Worm (Caenorhabditis elegans) whole organism, early embryonic: ENCODE data around the gene icap-1.

Experiments used
- B0310.2 ChIP-seq: sonication (generic microtip); optimal IDR thresholded peaks from 2 replicates; lab custom pipeline; 2016; ENCODE audit warnings: mild to moderate bottlenecking, missing genetic modification characterization, missing compliant biosample characterization
- F13C5.2 ChIP-seq: sonication (generic microtip); optimal IDR thresholded peaks from 2 replicates; lab custom pipeline; 2017; ENCODE audit warnings: mild to moderate bottlenecking, missing genetic modification characterization, inconsistent platforms, missing compliant biosample characterization
- aly-1 ChIP-seq: sonication (generic microtip); optimal IDR thresholded peaks from 2 replicates; lab custom pipeline; 2016; ENCODE audit warnings: missing genetic modification characterization, missing compliant biosample characterization
- ama-1 ChIP-seq: fragments of 150-350 bp; optimal IDR thresholded peaks from 2 replicates; lab custom pipeline; 2014
- ceh-13 ChIP-seq: fragments of 200-800 bp; sonication (Bioruptor generic); optimal IDR thresholded peaks from 2 replicates; lab custom pipeline; 2018; ENCODE audit warnings: mild to moderate bottlenecking, missing genetic modification characterization, missing compliant biosample characterization
- ceh-36 ChIP-seq: sonication (generic microtip); optimal IDR thresholded peaks from 2 replicates; lab custom pipeline; 2016; ENCODE audit warnings: missing genetic modification characterization, inconsistent platforms, missing compliant biosample characterization
- ets-7 ChIP-seq: sonication (generic microtip); optimal IDR thresholded peaks from 2 replicates; lab custom pipeline; 2016; ENCODE audit warnings: missing genotype, missing genetic modification characterization, missing compliant biosample characterization
- flt-1 ChIP-seq: fragments of 200-800 bp; sonication (Bioruptor generic); IDR thresholded peaks from 2 replicates; pipeline ENCODE4 v1.3.6; 2022; ENCODE audit warnings: missing genetic modification characterization, missing compliant biosample characterization
- hmbx-1 ChIP-seq: sonication (generic microtip); optimal IDR thresholded peaks from 2 replicates; lab custom pipeline; 2016; ENCODE audit warnings: mild to moderate bottlenecking, missing genetic modification characterization, missing compliant biosample characterization
- hmg-4 ChIP-seq: fragments of 200-800 bp; sonication (Bioruptor generic); optimal IDR thresholded peaks from 2 replicates; lab custom pipeline; 2018; ENCODE audit warnings: mild to moderate bottlenecking, missing genetic modification characterization, missing compliant biosample characterization
- hnd-1 ChIP-seq: sonication (generic microtip); optimal IDR thresholded peaks from 2 replicates; lab custom pipeline; 2016; ENCODE audit warnings: missing genetic modification characterization, missing compliant biosample characterization
- pes-1 ChIP-seq: fragments of 200-800 bp; sonication (Bioruptor generic); IDR thresholded peaks from 2 replicates; pipeline ENCODE4 v1.3.6; 2022; ENCODE audit warnings: missing genetic modification reagents, missing genetic modification characterization, missing compliant biosample characterization
- scrt-1 ChIP-seq: fragments of 200-800 bp; sonication (Bioruptor generic); IDR thresholded peaks from 2 replicates; pipeline ENCODE4 v1.3.6; 2022; ENCODE audit warnings: missing genetic modification characterization, missing compliant biosample characterization
- sea-1 ChIP-seq: fragments of 200-800 bp; sonication (Bioruptor generic); conservative IDR thresholded peaks from 2 replicates; pipeline ENCODE4 v1.3.6; 2022; ENCODE audit warnings: missing genetic modification characterization, missing compliant biosample characterization
- tbx-11 ChIP-seq: fragments of 200-800 bp; sonication (Bioruptor generic); IDR thresholded peaks from 2 replicates; pipeline ENCODE4 v1.3.6; 2022; ENCODE audit warnings: missing genetic modification characterization, missing compliant biosample characterization
- tbx-37 ChIP-seq: fragments of 200-800 bp; sonication (Bioruptor generic); conservative IDR thresholded peaks from 2 replicates; pipeline ENCODE4 v1.3.6; 2022; ENCODE audit warnings: missing genetic modification reagents, missing genetic modification characterization, missing compliant biosample characterization
- tra-4 ChIP-seq: sonication (generic microtip); optimal IDR thresholded peaks from 2 replicates; lab custom pipeline; 2017; ENCODE audit warnings: missing genetic modification characterization, missing compliant biosample characterization

The icap-1 gene

DNA sequence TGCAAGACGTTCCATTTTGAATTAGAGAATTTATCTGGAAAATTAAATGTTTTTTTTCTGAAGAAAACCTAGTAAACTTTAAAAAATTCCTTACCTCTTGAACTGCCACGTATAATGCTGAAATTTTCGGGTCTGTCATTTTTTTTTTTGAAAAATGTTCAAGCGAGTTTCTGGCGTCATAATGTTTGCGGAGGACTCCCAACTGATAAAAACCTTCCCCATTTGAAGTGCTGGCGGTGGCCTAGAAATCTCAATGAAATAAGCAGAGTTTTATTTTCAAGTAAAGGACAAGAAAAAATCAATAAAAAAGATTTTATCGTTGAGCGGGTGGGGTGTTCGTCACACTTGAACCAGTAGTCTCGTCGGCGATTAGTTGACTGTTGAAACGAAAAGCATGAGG lies at the start of gene icap-1:
Gene icap-1 (minus strand): TSS at position 272 of the 400 bp plus-strand sequence.
- no peak for TF ChIP-seq sea-1 (GFP tag; lab: Robert Waterston, UW)
- TF ChIP-seq ets-7 (tag; lab: Kevin White, UChicago), result no peak
- no peak for TF ChIP-seq F13C5.2 (tag; lab: Kevin White, UChicago)
- TF ChIP-seq aly-1 (tag; lab: Kevin White, UChicago), result no peak
- no peak for TF ChIP-seq ceh-36 (tag; lab: Kevin White, UChicago)
- no peak for TF ChIP-seq ceh-13 (GFP tag; lab: Kevin White, UChicago)
- no peak for TF ChIP-seq tra-4 (tag; lab: Kevin White, UChicago)
- TF ChIP-seq flt-1 (GFP tag; lab: Robert Waterston, UW), result no peak
- no peak for TF ChIP-seq hmbx-1 (tag; lab: Kevin White, UChicago)
- no peak for TF ChIP-seq scrt-1 (GFP tag; lab: Robert Waterston, UW)
- TF ChIP-seq ama-1 (lab: Kevin White, UChicago), result no peak
- TF ChIP-seq B0310.2 (tag; lab: Kevin White, UChicago), result no peak
- TF ChIP-seq hmg-4 (GFP tag; lab: Kevin White, UChicago), result no peak
- TF ChIP-seq pes-1 (GFP tag; lab: Robert Waterston, UW), result no peak
- no peak for TF ChIP-seq tbx-11 (GFP tag; lab: Robert Waterston, UW)
- TF ChIP-seq hnd-1 (tag; lab: Kevin White, UChicago), result no peak
- TF ChIP-seq tbx-37, result no peak

DNA sequence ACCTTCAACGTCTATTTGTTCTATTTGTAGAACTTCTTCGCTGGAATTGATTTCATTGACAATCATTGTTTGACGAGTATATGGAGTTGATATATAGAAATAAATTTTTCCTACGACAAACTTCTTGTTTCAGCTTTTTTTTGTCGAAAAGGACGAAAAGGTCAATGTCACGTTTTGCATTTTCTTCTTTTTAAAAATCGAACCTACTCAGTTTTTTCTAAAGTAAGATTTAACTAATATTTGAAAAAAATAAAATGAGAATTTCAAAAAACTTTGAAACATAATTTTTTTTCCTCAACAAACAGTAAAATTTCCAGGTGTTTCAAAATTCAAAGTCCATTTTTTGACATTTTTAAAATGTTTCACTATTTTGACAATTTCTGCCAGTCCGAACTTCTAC lies 49.5 kb upstream of the icap-1 start, which contains the start of gene H08M01.1:
Gene H08M01.1 (minus strand): TSS at position 101 of the 400 bp plus-strand sequence.
- TF ChIP-seq B0310.2 (tag; lab: Kevin White, UChicago) (no peak), sea-1 (GFP tag; lab: Robert Waterston, UW) (no peak), F13C5.2 (tag; lab: Kevin White, UChicago) (no peak), tbx-37 (no peak), hmbx-1 (tag; lab: Kevin White, UChicago) (no peak), aly-1 (tag; lab: Kevin White, UChicago) (no peak), ceh-13 (GFP tag; lab: Kevin White, UChicago) (no peak), tra-4 (tag; lab: Kevin White, UChicago) (no peak)

DNA sequence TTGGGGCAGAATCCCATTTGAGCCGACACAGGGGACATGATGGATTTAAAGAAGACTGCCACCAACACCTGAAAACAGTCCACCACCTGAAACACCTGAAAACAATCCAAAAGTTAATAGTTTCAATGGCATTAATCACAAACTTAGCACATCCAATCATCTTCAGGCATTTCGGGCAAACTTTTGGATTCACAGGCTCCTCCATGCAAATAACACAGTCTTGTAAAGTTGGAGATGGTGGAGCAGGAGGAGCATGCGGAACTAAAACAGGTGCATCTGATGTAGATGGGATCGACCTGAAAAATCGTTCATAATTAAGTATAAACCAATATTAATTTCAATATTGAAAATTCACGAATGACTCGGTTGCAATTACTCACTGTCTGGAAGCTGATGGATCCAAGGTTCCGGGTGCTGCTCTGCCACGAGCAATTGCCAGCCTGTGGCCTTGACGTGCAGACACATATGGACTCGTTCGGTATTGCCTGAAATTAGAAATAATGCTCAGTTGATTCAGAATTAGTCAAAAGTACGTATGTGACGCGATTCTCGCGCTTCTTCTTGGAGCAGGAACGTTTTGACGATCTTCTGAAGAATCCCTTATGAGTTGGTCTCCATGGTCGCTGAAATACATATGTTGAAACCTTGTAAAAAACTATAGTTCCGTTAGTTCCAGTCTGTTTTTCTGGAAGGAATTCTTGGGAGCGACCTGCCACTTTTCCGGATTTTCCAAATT lies 47.8 kb upstream of the icap-1 start:
- TF ChIP-seq sea-1 (GFP tag; lab: Robert Waterston, UW) (no peak), ama-1 (lab: Kevin White, UChicago) (no peak), scrt-1 (GFP tag; lab: Robert Waterston, UW) (no peak), hnd-1 (tag; lab: Kevin White, UChicago) (no peak), ets-7 (tag; lab: Kevin White, UChicago) (no peak), tbx-37 (no peak), tbx-11 (GFP tag; lab: Robert Waterston, UW) (no peak), flt-1 (GFP tag; lab: Robert Waterston, UW) (no peak), hmg-4 (GFP tag; lab: Kevin White, UChicago) (no peak), ceh-13 (GFP tag; lab: Kevin White, UChicago) (no peak), B0310.2 (tag; lab: Kevin White, UChicago) (no peak), aly-1 (tag; lab: Kevin White, UChicago) (no peak), F13C5.2 (tag; lab: Kevin White, UChicago) (no peak), pes-1 (GFP tag; lab: Robert Waterston, UW) (no peak), tra-4 (tag; lab: Kevin White, UChicago) (no peak), hmbx-1 (tag; lab: Kevin White, UChicago) (no peak), ceh-36 (tag; lab: Kevin White, UChicago) (no peak)

DNA sequence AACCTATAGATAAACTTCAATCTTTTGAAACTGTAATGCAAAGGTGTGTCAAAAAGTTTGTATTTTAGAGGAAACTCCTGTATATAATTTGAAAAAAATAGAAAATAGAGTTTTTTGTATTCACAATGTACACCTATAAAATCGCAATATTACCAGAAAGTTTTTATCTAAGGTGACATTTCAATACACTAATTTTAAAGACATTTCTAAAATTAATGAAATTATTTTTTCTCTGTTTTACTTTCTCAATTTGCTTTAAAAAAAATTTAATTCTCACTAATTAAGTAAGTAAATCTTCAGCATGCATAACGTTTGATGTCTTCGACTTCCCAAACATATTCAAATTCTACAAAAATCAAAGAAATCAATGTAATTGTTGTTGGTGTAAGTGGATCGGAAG lies 40.8 kb upstream of the icap-1 start, which contains the start of gene rga-5:
Gene rga-5 (plus strand): TSS at position 301 of the 400 bp plus-strand sequence.
- TF ChIP-seq hmg-4 (GFP tag; lab: Kevin White, UChicago) (no peak), sea-1 (GFP tag; lab: Robert Waterston, UW) (no peak), pes-1 (GFP tag; lab: Robert Waterston, UW) (no peak), hmbx-1 (tag; lab: Kevin White, UChicago) (no peak), ceh-36 (tag; lab: Kevin White, UChicago) (no peak), tra-4 (tag; lab: Kevin White, UChicago) (no peak), ceh-13 (GFP tag; lab: Kevin White, UChicago) (no peak)

DNA sequence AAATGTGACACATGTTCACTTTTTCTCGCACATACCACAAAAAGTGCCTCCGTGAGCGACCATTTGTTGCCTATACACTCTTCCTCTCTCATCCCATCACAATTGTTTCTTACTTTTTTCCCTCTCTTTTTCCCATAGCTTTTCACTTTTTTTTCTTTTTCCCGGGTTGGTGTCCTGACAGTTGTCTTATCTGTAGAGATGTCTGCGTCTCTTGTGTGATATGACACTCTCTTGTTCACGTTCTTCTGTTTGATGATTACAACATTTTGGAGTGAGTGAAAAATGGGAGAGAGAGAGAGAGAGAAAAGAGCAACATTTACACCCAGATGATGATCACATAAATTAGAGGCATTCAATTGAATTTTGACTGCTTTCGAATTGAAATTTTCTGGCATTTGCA lies 39.6 kb upstream of the icap-1 start:
- no peak for TF ChIP-seq ceh-36 (tag; lab: Kevin White, UChicago)
- no peak for TF ChIP-seq ets-7 (tag; lab: Kevin White, UChicago)
- no peak for TF ChIP-seq tbx-37
- TF ChIP-seq hmg-4 (GFP tag; lab: Kevin White, UChicago), result no peak

DNA sequence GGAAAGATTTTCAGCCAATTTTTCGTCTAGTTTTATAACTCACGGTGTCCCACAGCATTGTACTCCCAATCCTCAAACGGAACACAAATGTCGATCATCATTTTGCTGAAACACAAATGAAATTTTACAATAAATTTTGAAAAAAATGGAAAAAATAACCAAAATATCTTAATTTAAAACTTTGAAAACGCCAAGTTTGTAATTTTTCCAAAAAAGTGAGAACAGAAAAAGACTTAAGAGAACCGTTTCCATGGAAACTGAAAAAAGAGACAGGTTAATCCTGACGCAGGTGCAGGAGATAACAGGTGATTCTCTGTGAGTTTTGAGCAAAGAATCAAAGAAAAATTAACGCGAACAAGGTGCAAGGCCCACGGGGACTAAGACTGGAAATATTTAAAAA lies 34.1 kb upstream of the icap-1 start, which contains the start of gene Y45F10D.15:
Gene Y45F10D.15 (minus strand): TSS at position 101 of the 400 bp plus-strand sequence.
- TF ChIP-seq tbx-11 (GFP tag; lab: Robert Waterston, UW) (no peak), sea-1 (GFP tag; lab: Robert Waterston, UW) (no peak), flt-1 (GFP tag; lab: Robert Waterston, UW) (no peak), ets-7 (tag; lab: Kevin White, UChicago) (no peak), ceh-36 (tag; lab: Kevin White, UChicago) (no peak), hnd-1 (tag; lab: Kevin White, UChicago) (no peak), hmbx-1 (tag; lab: Kevin White, UChicago) (no peak), tra-4 (tag; lab: Kevin White, UChicago) (no peak), ceh-13 (GFP tag; lab: Kevin White, UChicago) (no peak), B0310.2 (tag; lab: Kevin White, UChicago) (no peak), pes-1 (GFP tag; lab: Robert Waterston, UW) (no peak), tbx-37 (no peak), scrt-1 (GFP tag; lab: Robert Waterston, UW) (no peak), F13C5.2 (tag; lab: Kevin White, UChicago) (no peak), ama-1 (lab: Kevin White, UChicago) (no peak), aly-1 (tag; lab: Kevin White, UChicago) (no peak), hmg-4 (GFP tag; lab: Kevin White, UChicago) (no peak)
